Worm (Caenorhabditis elegans): ENCODE results near the gene pgp-14.

pgp-14 gene

DNA sequence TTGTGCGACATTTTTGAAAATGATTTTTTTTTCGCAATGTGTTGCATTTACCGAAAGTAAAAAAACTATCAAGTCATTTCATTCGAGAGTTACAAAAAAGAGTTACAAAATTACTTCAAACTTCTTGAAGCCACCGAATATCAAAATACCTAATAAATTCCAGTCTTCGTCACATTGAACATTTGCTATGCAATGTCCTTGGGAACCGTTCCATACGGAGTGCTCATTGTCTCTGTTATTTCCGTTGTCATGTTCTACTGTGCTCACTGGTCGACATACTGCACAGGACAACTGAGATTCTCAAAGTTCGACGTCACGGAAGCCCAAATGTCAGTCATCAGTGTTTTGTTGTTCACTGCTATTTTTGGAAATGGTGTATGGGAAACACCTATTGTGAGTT, 14.6 kb upstream of the pgp-14 start:
- TF ChIP-seq med-1 (GFP tag; optimal IDR thresholded peaks at IDR 0.05; ENCODE audit: insufficient read depth) (no peak), flt-1 (GFP tag; IDR thresholded peaks at IDR 0.05) (no peak), klf-2 (GFP tag; conservative IDR thresholded peaks at IDR 0.05) (no peak), tab-1 (GFP tag; IDR thresholded peaks at IDR 0.05) (no peak), T22C8.4 (GFP tag; IDR thresholded peaks at IDR 0.05) (no peak), ref-1 (GFP tag; conservative IDR thresholded peaks at IDR 0.05) (no peak), cog-1 (tag; optimal IDR thresholded peaks at IDR 0.05) (no peak), ztf-29 (GFP tag; IDR thresholded peaks at IDR 0.05) (no peak), ztf-23 (GFP tag; IDR thresholded peaks at IDR 0.05) (no peak)

DNA sequence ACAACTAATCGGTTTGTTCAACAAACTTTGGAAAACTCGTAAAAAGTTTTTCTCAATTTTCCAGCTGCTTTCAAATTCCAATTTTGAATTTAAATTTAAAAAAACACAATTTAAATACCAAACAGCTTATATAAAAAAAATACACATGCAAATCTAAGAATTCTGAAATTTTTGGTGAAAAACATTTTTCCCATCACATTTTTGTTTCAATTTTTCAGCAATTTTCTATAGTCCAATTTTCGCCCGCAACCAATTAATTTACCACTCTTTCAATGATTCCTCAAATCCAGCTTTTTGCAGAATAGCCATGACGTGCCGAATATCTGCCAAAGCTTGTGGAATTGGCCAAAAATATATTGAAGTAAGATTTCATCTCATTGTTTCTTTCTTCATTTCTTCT, 12.4 kb upstream of the pgp-14 start, which contains the start of gene cept-1:
cept-1 (plus strand) TSS at position 301 of the 400 bp plus-strand sequence.
- no peak for TF ChIP-seq cog-1 (tag; optimal IDR thresholded peaks at IDR 0.05)
- no peak for TF ChIP-seq ref-1 (GFP tag; conservative IDR thresholded peaks at IDR 0.05)
- no peak for TF ChIP-seq T22C8.4 (GFP tag; IDR thresholded peaks at IDR 0.05)
- no peak for TF ChIP-seq ztf-29 (GFP tag; IDR thresholded peaks at IDR 0.05)
- no peak for TF ChIP-seq ztf-23 (GFP tag; IDR thresholded peaks at IDR 0.05)
- no peak for TF ChIP-seq flt-1 (GFP tag; IDR thresholded peaks at IDR 0.05)
- TF ChIP-seq med-1 (GFP tag; optimal IDR thresholded peaks at IDR 0.05; ENCODE audit: insufficient read depth): no peak
- no peak for TF ChIP-seq tab-1 (GFP tag; IDR thresholded peaks at IDR 0.05)
- TF ChIP-seq klf-2 (GFP tag; conservative IDR thresholded peaks at IDR 0.05): no peak

DNA sequence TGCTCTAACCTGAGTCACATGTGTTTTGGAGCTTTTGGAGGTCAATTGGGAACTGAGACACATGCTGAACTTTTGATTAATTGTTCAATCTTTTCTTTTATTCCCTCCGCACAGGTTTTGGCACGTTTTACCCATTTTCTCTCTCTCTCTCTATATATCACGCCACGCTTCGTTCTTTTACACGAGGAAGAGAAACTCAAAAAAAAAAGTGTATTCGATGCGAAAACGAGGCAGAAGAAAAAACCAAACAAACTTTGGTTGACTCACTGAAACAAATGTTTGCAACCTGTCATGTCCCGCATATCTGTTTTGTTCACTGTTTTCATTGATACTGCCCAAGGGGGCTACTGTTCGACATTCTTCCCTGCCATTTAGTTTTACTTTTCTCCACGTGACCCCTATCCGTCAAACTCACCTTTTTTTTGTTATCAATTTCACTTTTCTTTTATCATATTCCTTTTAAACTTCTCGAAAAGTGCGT, 12.0 kb upstream of the pgp-14 start:
- TF ChIP-seq ztf-29 (GFP tag; IDR thresholded peaks at IDR 0.05) (no peak), T22C8.4 (GFP tag; IDR thresholded peaks at IDR 0.05) (no peak), klf-2 (GFP tag; conservative IDR thresholded peaks at IDR 0.05) (no peak), flt-1 (GFP tag; IDR thresholded peaks at IDR 0.05) (no peak), cog-1 (tag; optimal IDR thresholded peaks at IDR 0.05) (no peak), med-1 (GFP tag; optimal IDR thresholded peaks at IDR 0.05; ENCODE audit: insufficient read depth) (no peak), ztf-23 (GFP tag; IDR thresholded peaks at IDR 0.05) (no peak), tab-1 (GFP tag; IDR thresholded peaks at IDR 0.05) (no peak), ref-1 (GFP tag; conservative IDR thresholded peaks at IDR 0.05) (no peak)

DNA sequence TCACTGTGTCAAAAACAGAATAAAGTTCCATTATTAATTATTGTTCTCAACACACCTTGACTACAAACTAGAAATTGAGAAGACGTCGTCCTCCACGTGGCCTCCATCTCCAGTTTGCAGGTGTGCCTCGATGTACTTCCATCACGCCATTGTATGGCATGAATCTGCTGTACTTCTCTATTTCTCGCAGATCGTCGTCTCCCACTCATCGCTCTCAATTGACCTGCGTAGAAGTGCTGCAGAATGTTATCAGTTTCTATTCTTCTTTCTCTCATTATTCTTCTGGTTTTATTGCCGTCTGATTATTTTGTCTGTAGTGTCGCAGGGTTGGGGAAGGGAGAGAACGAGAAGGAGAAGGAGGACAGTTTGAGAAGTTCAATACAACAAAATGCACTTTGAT, 10.3 kb upstream of the pgp-14 start:
- TF ChIP-seq flt-1 (GFP tag; IDR thresholded peaks at IDR 0.05) (no peak), klf-2 (GFP tag; conservative IDR thresholded peaks at IDR 0.05) (no peak), ztf-29 (GFP tag; IDR thresholded peaks at IDR 0.05) (no peak), ref-1 (GFP tag; conservative IDR thresholded peaks at IDR 0.05) (no peak), tab-1 (GFP tag; IDR thresholded peaks at IDR 0.05) (no peak), cog-1 (tag; optimal IDR thresholded peaks at IDR 0.05) (no peak), med-1 (GFP tag; optimal IDR thresholded peaks at IDR 0.05; ENCODE audit: insufficient read depth) (no peak), T22C8.4 (GFP tag; IDR thresholded peaks at IDR 0.05) (no peak), ztf-23 (GFP tag; IDR thresholded peaks at IDR 0.05) (no peak)

DNA sequence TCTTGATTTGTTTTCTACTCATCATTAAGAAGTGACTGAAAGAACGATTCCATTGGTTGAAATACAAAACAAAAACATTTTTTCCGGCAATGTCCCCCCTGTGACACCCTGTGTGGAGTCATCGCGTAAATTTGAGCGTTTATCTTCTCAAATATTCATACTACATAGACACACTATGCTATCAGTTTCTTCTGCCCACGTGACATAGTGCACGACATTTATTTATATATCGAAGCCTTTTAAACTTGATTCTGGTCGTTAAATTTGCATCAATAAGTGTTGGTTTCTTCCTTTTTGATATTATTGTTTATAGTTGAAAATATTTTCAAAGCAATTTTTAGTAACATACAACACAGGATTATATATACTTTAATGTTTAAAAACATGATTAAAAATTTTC, 9.6 kb upstream of the pgp-14 start:
- no peak for TF ChIP-seq T22C8.4 (GFP tag; IDR thresholded peaks at IDR 0.05)
- no peak for TF ChIP-seq ref-1 (GFP tag; conservative IDR thresholded peaks at IDR 0.05)
- TF ChIP-seq ztf-29 (GFP tag; IDR thresholded peaks at IDR 0.05): no peak
- TF ChIP-seq cog-1 (tag; optimal IDR thresholded peaks at IDR 0.05): no peak
- no peak for TF ChIP-seq klf-2 (GFP tag; conservative IDR thresholded peaks at IDR 0.05)

DNA sequence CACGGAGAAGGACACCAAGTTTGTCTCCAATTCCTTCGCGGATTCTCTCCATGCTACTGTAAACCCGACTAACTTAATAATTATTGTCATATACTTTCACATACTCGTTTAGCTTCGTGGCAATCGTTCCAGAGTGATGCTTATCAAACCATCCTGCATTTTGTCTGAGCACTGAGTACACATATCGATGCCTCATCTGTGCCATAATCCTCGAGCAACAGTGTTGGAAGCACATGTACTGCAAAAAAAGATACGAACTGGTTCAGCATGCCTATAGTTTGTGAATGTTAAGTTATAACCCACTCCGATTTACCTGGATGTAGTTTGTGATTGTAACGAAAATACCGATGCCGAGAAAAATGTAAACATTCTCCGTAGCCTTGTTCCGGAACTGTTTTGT, 5.6 kb upstream of the pgp-14 start:
- no peak for TF ChIP-seq med-1 (GFP tag; optimal IDR thresholded peaks at IDR 0.05; ENCODE audit: insufficient read depth)
- TF ChIP-seq ztf-23 (GFP tag; IDR thresholded peaks at IDR 0.05): no peak
- TF ChIP-seq ztf-29 (GFP tag; IDR thresholded peaks at IDR 0.05): no peak
- no peak for TF ChIP-seq ref-1 (GFP tag; conservative IDR thresholded peaks at IDR 0.05)
- TF ChIP-seq tab-1 (GFP tag; IDR thresholded peaks at IDR 0.05): no peak
- TF ChIP-seq klf-2 (GFP tag; conservative IDR thresholded peaks at IDR 0.05): no peak
- no peak for TF ChIP-seq flt-1 (GFP tag; IDR thresholded peaks at IDR 0.05)
- TF ChIP-seq T22C8.4 (GFP tag; IDR thresholded peaks at IDR 0.05): no peak
- no peak for TF ChIP-seq cog-1 (tag; optimal IDR thresholded peaks at IDR 0.05)

DNA sequence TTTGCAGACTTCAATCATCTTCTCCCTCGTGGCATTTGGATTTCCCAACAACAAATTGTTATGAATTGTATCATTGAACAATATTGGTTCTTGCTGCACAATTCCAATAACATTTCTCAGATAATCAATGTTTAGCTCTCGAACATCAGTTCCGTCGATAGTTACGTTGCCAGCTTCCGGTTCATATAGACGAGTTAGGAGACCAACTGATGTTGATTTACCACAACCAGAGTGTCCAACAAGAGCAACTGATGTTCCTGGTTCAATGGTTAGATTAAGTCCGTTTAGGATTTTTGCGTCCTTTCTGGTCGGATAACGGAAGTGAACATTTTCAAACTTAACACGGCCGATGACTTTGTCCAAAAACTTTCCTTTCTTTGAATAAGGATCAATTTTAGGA, 4.7 kb upstream of the pgp-14 start:
- no peak for TF ChIP-seq T22C8.4 (GFP tag; IDR thresholded peaks at IDR 0.05)
- no peak for TF ChIP-seq flt-1 (GFP tag; IDR thresholded peaks at IDR 0.05)
- TF ChIP-seq med-1 (GFP tag; optimal IDR thresholded peaks at IDR 0.05; ENCODE audit: insufficient read depth): no peak
- no peak for TF ChIP-seq ztf-29 (GFP tag; IDR thresholded peaks at IDR 0.05)
- TF ChIP-seq ztf-23 (GFP tag; IDR thresholded peaks at IDR 0.05): no peak
- no peak for TF ChIP-seq ref-1 (GFP tag; conservative IDR thresholded peaks at IDR 0.05)
- TF ChIP-seq tab-1 (GFP tag; IDR thresholded peaks at IDR 0.05): no peak
- TF ChIP-seq klf-2 (GFP tag; conservative IDR thresholded peaks at IDR 0.05): no peak
- TF ChIP-seq cog-1 (tag; optimal IDR thresholded peaks at IDR 0.05): no peak

DNA sequence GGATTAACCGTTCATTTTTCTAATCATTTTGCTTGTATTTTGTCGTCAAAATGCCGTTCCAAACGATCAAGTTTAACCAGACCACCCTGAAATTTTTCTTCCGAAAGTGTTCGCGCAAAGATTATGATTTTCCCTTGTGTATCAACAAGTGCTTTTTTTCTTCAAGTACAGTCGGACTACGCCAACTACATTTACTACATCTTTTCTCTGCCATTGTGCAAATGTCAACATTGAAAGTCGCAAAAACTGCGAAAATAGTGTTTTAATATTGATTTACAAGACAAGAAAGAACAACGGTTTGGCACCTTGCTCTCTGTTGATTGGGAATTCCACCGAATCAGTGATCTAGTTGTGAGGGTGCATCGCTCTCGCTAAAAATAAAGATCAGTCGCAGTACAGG, 1.4 kb upstream of the pgp-14 start:
- TF ChIP-seq ref-1 (GFP tag; conservative IDR thresholded peaks at IDR 0.05) (no peak), klf-2 (GFP tag; conservative IDR thresholded peaks at IDR 0.05) (no peak), flt-1 (GFP tag; IDR thresholded peaks at IDR 0.05) (no peak), tab-1 (GFP tag; IDR thresholded peaks at IDR 0.05) (no peak), cog-1 (tag; optimal IDR thresholded peaks at IDR 0.05) (no peak), ztf-29 (GFP tag; IDR thresholded peaks at IDR 0.05) (no peak), ztf-23 (GFP tag; IDR thresholded peaks at IDR 0.05) (no peak), T22C8.4 (GFP tag; IDR thresholded peaks at IDR 0.05) (no peak), med-1 (GFP tag; optimal IDR thresholded peaks at IDR 0.05; ENCODE audit: insufficient read depth) (no peak)

DNA sequence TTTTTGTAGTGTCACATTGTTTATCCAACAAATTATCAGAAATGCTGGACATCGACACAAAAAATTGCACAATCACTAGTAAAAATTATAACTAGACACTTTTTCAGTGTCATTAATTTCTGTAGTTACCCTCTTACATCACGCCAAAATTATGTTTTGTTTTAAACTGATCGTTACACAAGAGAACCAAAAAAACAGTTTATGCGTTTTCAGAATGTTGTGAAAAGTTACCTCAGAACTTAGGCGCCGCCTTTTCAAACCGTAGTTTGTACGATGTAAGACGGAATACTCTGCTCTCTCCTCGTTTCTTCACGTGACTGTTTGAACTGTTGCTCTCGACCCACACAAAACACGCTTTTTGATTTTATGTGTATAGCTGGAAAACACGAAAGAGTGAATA, 10.9 kb downstream of the pgp-14 start, which contains the start of gene pgp-13:
pgp-13 (plus strand) TSS at position 301 of the 400 bp plus-strand sequence.
- TF ChIP-seq klf-2 (GFP tag; conservative IDR thresholded peaks at IDR 0.05): no peak
- TF ChIP-seq ztf-23 (GFP tag; IDR thresholded peaks at IDR 0.05): no peak
- TF ChIP-seq cog-1 (tag; optimal IDR thresholded peaks at IDR 0.05): no peak
- no peak for TF ChIP-seq ztf-29 (GFP tag; IDR thresholded peaks at IDR 0.05)

DNA sequence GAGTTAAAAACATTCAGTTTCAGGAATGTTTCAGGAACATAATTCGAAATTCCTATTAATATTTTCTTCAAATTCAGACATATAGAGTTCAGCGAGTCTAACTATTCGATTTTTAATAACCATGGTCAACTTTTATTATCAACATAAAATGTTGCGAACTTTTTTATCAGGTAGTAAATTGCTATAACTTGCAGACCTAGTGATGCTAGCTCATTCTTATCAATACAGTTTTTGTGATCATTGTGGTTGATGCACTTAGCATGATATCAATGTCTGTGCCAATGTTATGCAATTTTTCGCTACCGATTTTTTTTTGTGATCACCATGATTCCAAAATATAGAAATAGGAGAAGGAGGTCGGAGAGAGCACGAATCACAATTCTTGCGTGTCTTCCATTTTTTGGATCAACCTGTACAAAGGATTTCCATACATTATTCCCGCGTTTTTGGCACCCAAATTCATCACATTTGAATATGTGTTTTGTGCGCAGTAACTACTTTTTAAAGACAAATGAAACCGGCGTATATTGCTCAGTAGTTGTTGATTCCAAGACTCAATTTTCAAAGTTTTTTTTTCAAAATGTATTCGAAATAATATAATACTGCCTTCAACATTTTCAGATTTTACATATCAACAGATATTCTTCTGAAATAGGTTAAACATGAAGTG, 18.1 kb downstream of the pgp-14 start, which contains the start of gene pgp-12:
pgp-12 (plus strand) TSS at position 620 of the 670 bp plus-strand sequence.
- no peak for TF ChIP-seq klf-2 (GFP tag; conservative IDR thresholded peaks at IDR 0.05)
- TF ChIP-seq flt-1 (GFP tag; IDR thresholded peaks at IDR 0.05): no peak
